Fruit fly (Drosophila melanogaster) whole organism, prepupa: ENCODE measurements around the gene CG14818.

Experiments used
- Blimp-1 ChIP-seq: fragments of 200-800 bp; sonication (Bioruptor generic); optimal IDR thresholded peaks from 3 replicates; lab custom pipeline; 2017; ENCODE audit warnings: missing biosample characterization, missing genetic modification characterization, mild to moderate bottlenecking, moderate library complexity, missing genetic modification reagents
- CG10631 ChIP-seq: fragments of 200-800 bp; sonication (Bioruptor generic); optimal IDR thresholded peaks from 2 replicates; lab custom pipeline; 2016; ENCODE audit warnings: missing biosample characterization, missing genetic modification characterization
- CG11294 ChIP-seq: fragments of 200-800 bp; sonication (Bioruptor generic); IDR thresholded peaks from 2 replicates; pipeline ENCODE4 v1.3.6; 2022; ENCODE audit warnings: missing biosample characterization, missing genetic modification characterization
- CG11762 ChIP-seq: fragments of 200-800 bp; sonication (Bioruptor generic); optimal IDR thresholded peaks from 3 replicates; lab custom pipeline; 2016; ENCODE audit warnings: missing biosample characterization, missing genetic modification characterization; ENCODE audit not compliant: insufficient read depth
- CG11902 ChIP-seq: fragments of 200-800 bp; sonication (Bioruptor generic); optimal IDR thresholded peaks from 3 replicates; lab custom pipeline; 2016; ENCODE audit warnings: missing biosample characterization, missing genetic modification characterization
- CG15336 ChIP-seq: fragments of 200-800 bp; sonication (Bioruptor generic); IDR thresholded peaks from 2 replicates; pipeline ENCODE4 v1.3.6; 2022; ENCODE audit warnings: missing biosample characterization, missing genetic modification characterization
- CG1621 ChIP-seq: fragments of 200-800 bp; sonication (Bioruptor generic); optimal IDR thresholded peaks from 3 replicates; lab custom pipeline; 2018; ENCODE audit warnings: missing biosample characterization, mild to moderate bottlenecking, missing genetic modification characterization
- CG16779 ChIP-seq: fragments of 200-800 bp; sonication (Bioruptor generic); optimal IDR thresholded peaks from 3 replicates; lab custom pipeline; 2017; ENCODE audit warnings: missing biosample characterization, mild to moderate bottlenecking, missing genetic modification characterization
- CG31627 ChIP-seq: fragments of 200-800 bp; sonication (Bioruptor generic); optimal IDR thresholded peaks from 3 replicates; lab custom pipeline; 2016; ENCODE audit warnings: missing biosample characterization, missing genetic modification characterization
- CG34406 ChIP-seq: fragments of 200-800 bp; sonication (Bioruptor generic); optimal IDR thresholded peaks from 3 replicates; lab custom pipeline; 2016; ENCODE audit warnings: missing biosample characterization, missing genetic modification characterization
- CG3919 ChIP-seq: fragments of 200-800 bp; sonication (Bioruptor generic); optimal IDR thresholded peaks from 3 replicates; lab custom pipeline; 2016; ENCODE audit warnings: missing biosample characterization, missing genetic modification characterization
- CG6163 ChIP-seq: fragments of 200-800 bp; sonication (Bioruptor generic); IDR thresholded peaks from 3 replicates; pipeline ENCODE4 v1.3.6; 2022; ENCODE audit warnings: missing biosample characterization, missing genetic modification characterization
- CG6276 ChIP-seq: fragments of 200-800 bp; sonication (Bioruptor generic); optimal IDR thresholded peaks from 2 replicates; lab custom pipeline; 2017; ENCODE audit warnings: missing biosample characterization, mild to moderate bottlenecking, missing genetic modification characterization
- CG6792 ChIP-seq: fragments of 200-800 bp; sonication (Bioruptor generic); optimal IDR thresholded peaks from 3 replicates; lab custom pipeline; 2016; ENCODE audit warnings: missing biosample characterization, missing genetic modification characterization
- CG6854 ChIP-seq: fragments of 200-800 bp; sonication (Bioruptor generic); optimal IDR thresholded peaks from 2 replicates; lab custom pipeline; 2017; ENCODE audit warnings: missing biosample characterization, mild to moderate bottlenecking, missing genetic modification characterization
- CG8119 ChIP-seq: fragments of 200-800 bp; sonication (Bioruptor generic); IDR thresholded peaks from 3 replicates; pipeline ENCODE4 v1.3.6; 2022; ENCODE audit warnings: missing biosample characterization, missing genetic modification characterization
- CG8319 ChIP-seq: fragments of 200-800 bp; sonication (Bioruptor generic); optimal IDR thresholded peaks from 3 replicates; lab custom pipeline; 2016; ENCODE audit warnings: missing biosample characterization, missing genetic modification characterization
- CG9139 ChIP-seq: fragments of 200-800 bp; sonication (Bioruptor generic); optimal IDR thresholded peaks from 3 replicates; lab custom pipeline; 2017; ENCODE audit warnings: missing biosample characterization, mild to moderate bottlenecking, missing genetic modification characterization
- Eip75B ChIP-seq: fragments of 200-800 bp; sonication (Bioruptor generic); optimal IDR thresholded peaks from 3 replicates; lab custom pipeline; 2016; ENCODE audit warnings: missing biosample characterization, missing genetic modification characterization
- Eip78C ChIP-seq: fragments of 200-800 bp; sonication (Bioruptor generic); peaks from one replicate; lab custom pipeline; 2016; ENCODE audit warnings: missing biosample characterization, missing genetic modification characterization
- Eip93F ChIP-seq: fragments of 200-800 bp; sonication (Bioruptor generic); optimal IDR thresholded peaks from 2 replicates; lab custom pipeline; 2016; ENCODE audit warnings: missing biosample characterization, mild to moderate bottlenecking, missing genetic modification characterization
- Ets21C ChIP-seq: fragments of 200-800 bp; sonication (Bioruptor generic); optimal IDR thresholded peaks from 3 replicates; lab custom pipeline; 2016; ENCODE audit warnings: missing biosample characterization, missing genetic modification characterization
- Hr39 ChIP-seq: fragments of 200-800 bp; sonication (Bioruptor generic); optimal IDR thresholded peaks from 2 replicates; lab custom pipeline; 2016; ENCODE audit warnings: missing biosample characterization, missing genetic modification characterization
- Hr4 ChIP-seq: fragments of 200-800 bp; sonication (Bioruptor generic); optimal IDR thresholded peaks from 3 replicates; lab custom pipeline; 2016; ENCODE audit warnings: missing biosample characterization, missing genetic modification characterization
- Lpt ChIP-seq: fragments of 200-800 bp; sonication (Bioruptor generic); optimal IDR thresholded peaks from 3 replicates; lab custom pipeline; 2016; ENCODE audit warnings: missing biosample characterization, missing genetic modification characterization
- OdsH ChIP-seq: fragments of 200-800 bp; sonication (Bioruptor generic); optimal IDR thresholded peaks from 3 replicates; lab custom pipeline; 2016; ENCODE audit warnings: missing biosample characterization, missing genetic modification characterization
- Sox14 ChIP-seq: fragments of 200-800 bp; sonication (Bioruptor generic); optimal IDR thresholded peaks from 3 replicates; lab custom pipeline; 2016; ENCODE audit warnings: missing biosample characterization, missing genetic modification characterization
- achi ChIP-seq: fragments of 200-800 bp; sonication (Bioruptor generic); optimal IDR thresholded peaks from 3 replicates; lab custom pipeline; 2016; ENCODE audit warnings: missing biosample characterization, missing genetic modification characterization
- acj6 ChIP-seq: fragments of 200-800 bp; sonication (Bioruptor generic); optimal IDR thresholded peaks from 3 replicates; lab custom pipeline; 2016; ENCODE audit warnings: missing biosample characterization, missing genetic modification characterization
- cyc ChIP-seq: fragments of 200-800 bp; sonication (Bioruptor generic); optimal IDR thresholded peaks from 3 replicates; lab custom pipeline; 2016; ENCODE audit warnings: missing biosample characterization, missing genetic modification characterization
- dac ChIP-seq: fragments of 200-800 bp; sonication (Bioruptor generic); optimal IDR thresholded peaks from 2 replicates; lab custom pipeline; 2017; ENCODE audit warnings: missing biosample characterization, mild to moderate bottlenecking, missing genetic modification characterization
- eg ChIP-seq: fragments of 200-800 bp; sonication (Bioruptor generic); IDR thresholded peaks from 3 replicates; pipeline ENCODE4 v1.3.6; 2022; ENCODE audit warnings: missing biosample characterization, missing genetic modification characterization
- esn ChIP-seq: fragments of 200-800 bp; sonication (Bioruptor generic); optimal IDR thresholded peaks from 2 replicates; lab custom pipeline; 2016; ENCODE audit warnings: missing biosample characterization, mild to moderate bottlenecking, missing genetic modification characterization, moderate library complexity
- fd85E ChIP-seq: fragments of 200-800 bp; sonication (Bioruptor generic); optimal IDR thresholded peaks from 3 replicates; lab custom pipeline; 2016; ENCODE audit warnings: missing biosample characterization, missing genetic modification characterization
- fkh ChIP-seq: fragments of 200-800 bp; sonication (Bioruptor generic); optimal IDR thresholded peaks from 3 replicates; lab custom pipeline; 2017; ENCODE audit warnings: missing biosample characterization, mild to moderate bottlenecking, missing genetic modification characterization, moderate library complexity
- lz ChIP-seq: fragments of 200-800 bp; sonication (Bioruptor generic); optimal IDR thresholded peaks from 3 replicates; lab custom pipeline; 2016; ENCODE audit warnings: missing biosample characterization, missing genetic modification characterization
- net ChIP-seq: fragments of 200-800 bp; sonication (Bioruptor generic); optimal IDR thresholded peaks from 3 replicates; lab custom pipeline; 2016; ENCODE audit warnings: missing biosample characterization, missing genetic modification characterization
- pdm3 ChIP-seq: fragments of 200-800 bp; sonication (Bioruptor generic); optimal IDR thresholded peaks from 3 replicates; lab custom pipeline; 2016; ENCODE audit warnings: missing biosample characterization, missing genetic modification characterization
- spab ChIP-seq: fragments of 200-800 bp; sonication (Bioruptor generic); optimal IDR thresholded peaks from 2 replicates; lab custom pipeline; 2017; ENCODE audit warnings: missing biosample characterization, mild to moderate bottlenecking, missing genetic modification characterization, missing genetic modification reagents
- ss ChIP-seq, 2 experiments: fragments of 200-800 bp; sonication (Bioruptor generic); optimal IDR thresholded peaks; 2 replicates in 1 of 2; 3 replicates in 1 of 2; lab custom pipeline; 2017 to 2018; ENCODE audit warnings: mild to moderate bottlenecking in 2 of 2, missing biosample characterization in 2 of 2, missing genetic modification characterization in 2 of 2, moderate library complexity in 1 of 2
- svp ChIP-seq: fragments of 200-800 bp; sonication (Bioruptor generic); peaks from one replicate; lab custom pipeline; 2016; ENCODE audit warnings: missing biosample characterization, missing genetic modification characterization
- vri ChIP-seq: fragments of 200-800 bp; sonication (Bioruptor generic); optimal IDR thresholded peaks from 3 replicates; lab custom pipeline; 2016; ENCODE audit warnings: missing biosample characterization, mild to moderate bottlenecking, missing genetic modification characterization

Gene CG14818

DNA sequence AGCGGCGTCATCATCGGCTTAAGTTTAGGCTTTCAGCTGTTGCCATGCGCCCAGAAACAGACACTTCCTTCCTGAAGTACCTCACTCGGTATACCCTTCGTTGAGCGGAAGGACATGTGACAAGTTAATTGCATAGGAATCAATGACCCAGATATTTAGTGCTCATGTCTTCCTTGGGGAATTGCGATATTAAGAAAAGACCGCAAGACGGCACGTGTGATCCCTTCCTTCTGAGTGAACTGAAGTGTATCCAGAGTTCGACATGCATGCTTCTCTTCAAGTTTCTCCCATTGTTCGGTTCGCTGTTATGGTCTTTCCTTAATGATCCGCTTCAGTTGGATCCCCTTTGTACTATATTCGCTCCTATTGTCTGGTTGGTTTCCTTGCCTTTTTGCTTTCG lies 39.1 kb downstream of the CG14818 start (continued):
- TF ChIP-seq CG3919 (peak; percentile 87), svp (GFP tag; lab: Kevin White, UChicago) (peak; percentile 93), Ets21C (GFP tag; lab: Kevin White, UChicago) (peak; percentile 82), CG6276 (peak; percentile 42), CG34406 (GFP tag; lab: Kevin White, UChicago) (peak; percentile 82), vri (peak; percentile 65), cyc (GFP tag; lab: Kevin White, UChicago) (peak; percentile 87), acj6 (GFP tag; lab: Kevin White, UChicago) (peak; percentile 86), CG8319 (GFP tag; lab: Kevin White, UChicago) (peak; percentile 80), achi (GFP tag; lab: Kevin White, UChicago) (peak; percentile 83), CG6792 (peak; percentile 91), pdm3 (peak; percentile 86), CG1621 (peak; percentile 88)

DNA sequence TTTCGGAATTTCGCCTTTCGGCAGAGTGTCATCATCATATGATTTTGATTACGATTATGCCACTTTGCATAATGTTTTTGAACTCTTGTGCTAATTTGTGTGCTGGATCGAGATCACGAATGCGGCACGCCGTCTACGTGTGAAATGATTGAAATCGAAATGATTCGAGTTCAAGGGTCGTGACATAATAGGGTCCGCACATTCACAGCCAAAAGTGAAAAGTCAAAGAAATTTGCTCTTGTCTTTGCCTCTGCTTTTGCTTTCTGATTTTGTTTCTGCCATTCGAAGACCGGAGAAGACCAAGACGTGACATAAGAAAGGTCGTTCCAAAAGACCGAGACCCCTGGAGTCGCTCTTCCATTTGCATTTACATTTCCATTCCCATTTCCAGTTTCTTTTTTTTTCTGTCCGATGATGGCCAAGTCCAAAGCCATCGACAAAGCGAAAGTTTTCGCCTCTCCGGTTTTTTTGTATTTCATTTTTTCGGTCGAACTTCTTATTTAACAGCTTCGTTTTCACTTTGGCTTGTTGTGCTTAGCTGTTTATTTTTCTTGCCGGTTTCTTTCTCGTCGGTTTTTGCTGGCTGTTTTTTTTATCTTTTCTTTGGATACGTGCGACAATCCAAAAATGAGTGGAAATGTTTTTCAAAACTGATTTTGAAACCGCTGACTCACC lies 44.7 kb downstream of the CG14818 start:
- TF ChIP-seq Blimp-1, result peak; percentile 71
- TF ChIP-seq Eip78C (GFP tag; lab: Kevin White, UChicago), result no peak
- peak; percentile 4 for TF ChIP-seq svp (GFP tag; lab: Kevin White, UChicago)

DNA sequence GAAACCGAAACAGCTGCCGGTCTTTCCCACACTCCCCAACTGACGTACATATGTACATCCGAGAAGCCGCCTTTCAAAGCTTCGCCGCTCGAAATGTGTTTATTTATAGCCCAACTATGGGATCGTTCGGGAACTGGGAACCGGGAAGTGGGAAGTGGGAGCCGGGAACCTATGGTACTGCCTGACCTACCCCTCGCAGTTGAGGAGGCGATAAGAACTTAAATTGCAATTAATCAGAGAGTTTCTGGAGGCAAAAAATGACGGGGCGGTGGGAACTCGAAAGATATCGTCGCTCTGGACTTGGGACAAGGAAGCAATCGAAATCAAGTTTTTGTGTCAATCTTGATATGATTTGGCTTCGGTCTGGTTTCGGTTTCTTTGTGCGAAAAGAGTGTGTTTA lies 46.9 kb downstream of the CG14818 start:
- TF ChIP-seq Lpt (GFP tag; lab: Kevin White, UChicago) (no peak), vri (peak; percentile 4), Eip78C (GFP tag; lab: Kevin White, UChicago) (peak; percentile 55), spab (GFP tag; lab: Kevin White, UChicago) (no peak), eg (GFP tag; lab: Robert Waterston, UW) (0 out of 3 replicates have a peak, but pooled peaks have one; percentile 10), OdsH (no peak), svp (GFP tag; lab: Kevin White, UChicago) (peak; percentile 81)
- TF ChIP-seq, all 60 proteins: peak for 4

DNA sequence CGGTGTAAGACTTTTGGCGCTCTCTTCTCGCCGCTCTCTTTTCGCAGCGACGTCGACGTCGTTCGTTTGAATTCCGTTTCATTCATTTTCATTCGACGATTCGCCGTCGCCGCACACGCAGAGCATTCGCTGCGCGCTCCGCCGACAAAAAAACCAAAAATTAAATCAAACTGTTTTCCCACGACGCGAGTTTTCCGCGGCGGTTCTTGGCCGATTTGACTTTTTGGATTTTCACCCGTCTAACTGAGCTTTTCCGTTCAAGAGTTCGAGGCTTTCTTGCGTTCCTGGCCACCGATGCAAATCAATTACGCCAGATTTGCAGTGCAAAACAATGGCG lies 48.4 kb downstream of the CG14818 start:
- TF ChIP-seq CG16779 (no peak), cyc (GFP tag; lab: Kevin White, UChicago) (no peak), CG10631 (GFP tag; lab: Kevin White, UChicago) (no peak), Sox14 (no peak), CG9139 (GFP tag; lab: Kevin White, UChicago) (no peak), OdsH (no peak), Eip78C (GFP tag; lab: Kevin White, UChicago) (no peak), CG15336 (GFP tag; lab: Robert Waterston, UW) (no peak), Eip93F (GFP tag; lab: Kevin White, UChicago) (no peak), CG6854 (no peak), CG6276 (no peak), lz (GFP tag; lab: Kevin White, UChicago) (no peak), fd85E (GFP tag; lab: Kevin White, UChicago) (no peak), CG6792 (no peak), CG11762 (GFP tag; lab: Kevin White, UChicago) (no peak), ss (GFP tag; optimal IDR thresholded peaks at IDR 0.05; lab: Kevin White, UChicago) (no peak)

DNA sequence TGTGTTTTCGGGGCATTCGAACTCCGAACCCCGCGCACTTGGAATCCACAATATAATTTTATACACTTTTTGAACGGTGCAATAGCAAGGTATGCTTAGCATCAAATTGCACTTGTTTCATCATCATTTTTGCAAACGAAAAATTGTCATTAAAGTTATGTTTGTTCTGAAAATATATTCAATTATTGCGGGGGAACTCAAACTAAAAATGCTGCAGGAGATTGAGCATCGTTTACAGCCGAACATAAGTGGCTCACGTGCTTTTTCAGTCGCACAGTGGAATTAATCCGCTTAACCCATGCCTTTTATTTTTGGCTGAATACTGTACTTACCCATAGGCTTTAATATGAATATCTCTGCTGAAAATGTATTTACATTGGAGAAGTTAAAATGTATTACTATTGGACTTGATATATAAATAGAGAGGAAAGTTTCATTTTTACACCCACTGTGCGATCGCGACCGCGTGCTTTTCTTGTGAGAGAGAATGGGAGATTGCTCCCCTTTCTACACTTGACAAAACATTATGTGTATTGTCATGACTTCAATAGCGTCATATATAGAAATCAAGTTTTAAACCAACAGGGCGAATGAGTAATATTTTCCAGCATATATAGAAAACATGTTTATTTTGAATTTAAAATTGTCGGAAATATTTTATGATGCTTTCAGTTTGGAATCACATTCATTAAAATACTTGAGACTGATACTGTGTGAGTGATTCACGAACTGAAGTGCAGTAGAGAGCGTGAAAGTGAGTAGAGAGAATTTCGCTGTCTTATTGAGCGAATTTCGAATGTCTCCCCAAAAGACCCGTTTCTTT lies 49.0 kb downstream of the CG14818 start:
- peak; percentile 95 for TF ChIP-seq dac (GFP tag; lab: Kevin White, UChicago)
- peak; percentile 98 for TF ChIP-seq Hr39
- TF ChIP-seq CG31627 (GFP tag; lab: Kevin White, UChicago), result peak; percentile 98
- peak; percentile 94 for TF ChIP-seq CG11902 (GFP tag; lab: Kevin White, UChicago)
- peak; percentile 99 for TF ChIP-seq lz (GFP tag; lab: Kevin White, UChicago)
- peak; percentile 98 for TF ChIP-seq OdsH
- peak; percentile 99 for TF ChIP-seq CG6163 (GFP tag; lab: Robert Waterston, UW)
- peak; percentile 88 for TF ChIP-seq fkh
- TF ChIP-seq CG9139 (GFP tag; lab: Kevin White, UChicago), result peak; percentile 95
- peak; percentile 99 for TF ChIP-seq Hr4 (GFP tag; lab: Kevin White, UChicago)
- TF ChIP-seq net (GFP tag; lab: Kevin White, UChicago), result peak; percentile 99
- TF ChIP-seq achi (GFP tag; lab: Kevin White, UChicago), result peak; percentile 98
- peak; percentile 98 for TF ChIP-seq CG11294
- peak; percentile 99 for TF ChIP-seq esn (GFP tag; lab: Kevin White, UChicago)
- peak; percentile 97 for TF ChIP-seq CG34406 (GFP tag; lab: Kevin White, UChicago)
- peak; percentile 98 for TF ChIP-seq CG8119 (GFP tag; lab: Robert Waterston, UW)
- peak; percentile 96 for TF ChIP-seq CG16779
- TF ChIP-seq vri, result peak; percentile 97
- TF ChIP-seq Eip75B (GFP tag; lab: Kevin White, UChicago), result peak; percentile 99
- TF ChIP-seq Blimp-1, result peak; percentile 90
